Fruit fly (Drosophila melanogaster) whole organism, embryonic: ENCODE measurements around the gene MSAmiP.

Experiments
- Abd-B ChIP-seq: fragments of 200-800 bp; sonication (Bioruptor generic); optimal IDR thresholded peaks from 2 replicates; lab custom pipeline; 2018; ENCODE audit warnings: missing biosample characterization, mild to moderate bottlenecking, missing genetic modification characterization, moderate library complexity
- Awh ChIP-seq: fragments of 200-800 bp; sonication (Bioruptor generic); IDR thresholded peaks from 2 replicates; pipeline ENCODE4, ENCODE4 v1.3.6; 2022; ENCODE audit warnings: missing biosample characterization, missing genetic modification characterization
- BtbVII ChIP-seq: fragments of 200-800 bp; sonication (Bioruptor generic); optimal IDR thresholded peaks from 3 replicates; lab custom pipeline; 2017; ENCODE audit warnings: missing biosample characterization, mild to moderate bottlenecking, missing genetic modification characterization
- C15 ChIP-seq: fragments of 200-800 bp; sonication (Bioruptor generic); IDR thresholded peaks from 3 replicates; pipeline ENCODE4 v1.3.6; 2022; ENCODE audit warnings: missing biosample characterization, missing genetic modification characterization
- CG10267 ChIP-seq: fragments of 200-800 bp; sonication (Bioruptor generic); optimal IDR thresholded peaks from 2 replicates; lab custom pipeline; 2018; ENCODE audit warnings: missing biosample characterization, mild to moderate bottlenecking, missing genetic modification characterization, moderate library complexity
- CG10543 ChIP-seq: fragments of 200-800 bp; sonication (Bioruptor generic); optimal IDR thresholded peaks from 3 replicates; lab custom pipeline; 2017; ENCODE audit warnings: missing biosample characterization, mild to moderate bottlenecking, missing genetic modification characterization, moderate library complexity
- CG10959 ChIP-seq: fragments of 200-800 bp; sonication (Bioruptor generic); IDR thresholded peaks from 2 replicates; pipeline ENCODE4 v1.3.6; 2022; ENCODE audit warnings: missing biosample characterization, missing genetic modification characterization
- CG10979 ChIP-seq: fragments of 200-800 bp; sonication (Bioruptor generic); optimal IDR thresholded peaks from 2 replicates; lab custom pipeline; 2018; ENCODE audit warnings: missing biosample characterization, mild to moderate bottlenecking, missing genetic modification characterization, moderate library complexity
- CG13894 ChIP-seq: fragments of 200-800 bp; sonication (Bioruptor generic); optimal IDR thresholded peaks from 3 replicates; lab custom pipeline; 2018; ENCODE audit warnings: missing biosample characterization, mild to moderate bottlenecking, missing genetic modification characterization, moderate library complexity
- CG15696 ChIP-seq: fragments of 200-800 bp; sonication (Bioruptor generic); optimal IDR thresholded peaks from 2 replicates; lab custom pipeline; 2019; ENCODE audit warnings: missing biosample characterization, mild to moderate bottlenecking, missing genetic modification characterization, moderate library complexity
- CG1603 ChIP-seq: fragments of 200-800 bp; sonication (Bioruptor generic); optimal IDR thresholded peaks from 2 replicates; lab custom pipeline; 2019; ENCODE audit warnings: missing biosample characterization, mild to moderate bottlenecking, missing genetic modification characterization, moderate library complexity
- CG17829 ChIP-seq: fragments of 200-800 bp; optimal IDR thresholded peaks from 2 replicates; lab custom pipeline; 2019; ENCODE audit warnings: missing biosample characterization, mild to moderate bottlenecking, missing genetic modification characterization, moderate library complexity
- CG18262 ChIP-seq: fragments of 200-800 bp; optimal IDR thresholded peaks from 3 replicates; lab custom pipeline; 2019; ENCODE audit warnings: missing biosample characterization, mild to moderate bottlenecking, missing genetic modification characterization, moderate library complexity
- CG2120 ChIP-seq: fragments of 200-800 bp; sonication (Bioruptor generic); optimal IDR thresholded peaks from 3 replicates; lab custom pipeline; 2016; ENCODE audit warnings: missing biosample characterization, missing genetic modification characterization
- CG32772 ChIP-seq: fragments of 200-800 bp; sonication (Bioruptor generic); IDR thresholded peaks from 2 replicates; pipeline ENCODE4 v1.3.6; 2022; ENCODE audit warnings: missing biosample characterization, missing genetic modification characterization
- CG4404 ChIP-seq: fragments of 200-800 bp; sonication (Bioruptor generic); IDR thresholded peaks from 2 replicates; pipeline ENCODE4 v1.3.6; 2022; ENCODE audit warnings: missing biosample characterization, missing genetic modification characterization
- CG4707 ChIP-seq: fragments of 200-800 bp; sonication (Bioruptor generic); optimal IDR thresholded peaks from 2 replicates; lab custom pipeline; 2018; ENCODE audit warnings: missing biosample characterization, mild to moderate bottlenecking, missing genetic modification characterization, moderate library complexity
- CG4730 ChIP-seq: fragments of 200-800 bp; sonication (Bioruptor generic); IDR thresholded peaks from 2 replicates; pipeline ENCODE4 v1.3.6; 2022; ENCODE audit warnings: missing biosample characterization, missing genetic modification characterization
- CG6689 ChIP-seq: fragments of 200-800 bp; sonication (Bioruptor generic); IDR thresholded peaks from 2 replicates; pipeline ENCODE4 v1.3.6; 2022; ENCODE audit warnings: missing biosample characterization, missing genetic modification characterization
- CG6791 ChIP-seq: fragments of 200-800 bp; sonication (Bioruptor generic); IDR thresholded peaks from 3 replicates; pipeline ENCODE4 v1.3.6; 2022; ENCODE audit warnings: missing biosample characterization, missing genetic modification characterization; ENCODE audit not compliant: partially characterized antibody
- CG9727 ChIP-seq: fragments of 200-800 bp; sonication (Bioruptor generic); optimal IDR thresholded peaks from 3 replicates; lab custom pipeline; 2017; ENCODE audit warnings: missing biosample characterization, mild to moderate bottlenecking, missing genetic modification characterization
- Dbx ChIP-seq: fragments of 200-800 bp; sonication (Bioruptor generic); IDR thresholded peaks from 3 replicates; pipeline ENCODE4 v1.3.6; 2022; ENCODE audit warnings: missing biosample characterization, missing genetic modification characterization
- Deaf1 ChIP-seq: fragments of 200-800 bp; optimal IDR thresholded peaks from 3 replicates; lab custom pipeline; 2019; ENCODE audit warnings: missing biosample characterization, mild to moderate bottlenecking, missing genetic modification characterization, moderate library complexity
- Gug ChIP-seq: fragments of 200-800 bp; sonication (Bioruptor generic); IDR thresholded peaks from 4 replicates; pipeline ENCODE4 v1.3.6; 2022; ENCODE audit warnings: missing biosample characterization, missing genetic modification characterization
- Hmr ChIP-seq: fragments of 200-800 bp; sonication (Bioruptor generic); optimal IDR thresholded peaks from 3 replicates; lab custom pipeline; 2017; ENCODE audit warnings: mild to moderate bottlenecking, missing biosample characterization, missing genetic modification reagents, missing genetic modification characterization
- Med ChIP-seq: fragments of 200-800 bp; sonication (Bioruptor generic); peaks from one replicate; lab custom pipeline; 2016; ENCODE audit warnings: missing biosample characterization, missing genetic modification characterization, mild to moderate bottlenecking, inconsistent platforms, moderate library complexity
- Oli ChIP-seq: fragments of 200-800 bp; sonication (Bioruptor generic); optimal IDR thresholded peaks from 2 replicates; lab custom pipeline; 2018; ENCODE audit warnings: missing biosample characterization, mild to moderate bottlenecking, missing genetic modification characterization, moderate library complexity
- ara ChIP-seq: fragments of 200-800 bp; sonication (Bioruptor generic); IDR thresholded peaks from 2 replicates; pipeline ENCODE4 v1.3.6; 2022; ENCODE audit warnings: missing biosample characterization, missing genetic modification characterization
- btn ChIP-seq: fragments of 200-800 bp; sonication (Bioruptor generic); optimal IDR thresholded peaks from 2 replicates; lab custom pipeline; 2016; ENCODE audit warnings: missing biosample characterization, missing genetic modification characterization
- cad ChIP-seq: fragments of >200 bp; optimal IDR thresholded peaks from 2 replicates; lab custom pipeline; 2017; ENCODE audit warnings: missing biosample characterization, missing genetic modification characterization
- crol ChIP-seq: fragments of 200-800 bp; sonication (Bioruptor generic); IDR thresholded peaks from 2 replicates; pipeline ENCODE4 v1.3.6; 2022; ENCODE audit warnings: missing biosample characterization, missing genetic modification characterization
- da ChIP-seq: fragments of 200-800 bp; sonication (Bioruptor generic); optimal IDR thresholded peaks from 2 replicates; lab custom pipeline; 2016; ENCODE audit warnings: missing biosample characterization, missing genetic modification characterization
- dmrt11E ChIP-seq: fragments of 200-800 bp; sonication (Bioruptor generic); optimal IDR thresholded peaks from 3 replicates; lab custom pipeline; 2018; ENCODE audit warnings: missing biosample characterization, mild to moderate bottlenecking, missing genetic modification characterization, moderate library complexity
- eve ChIP-seq, 2 experiments: fragments of >200 bp; optimal IDR thresholded peaks; 2 replicates each; lab custom pipeline; 2017; ENCODE audit warnings: missing biosample characterization in 2 of 2, missing genetic modification characterization in 2 of 2
- fd96Cb ChIP-seq: fragments of 200-800 bp; sonication (Bioruptor generic); optimal IDR thresholded peaks from 2 replicates; lab custom pipeline; 2018; ENCODE audit warnings: missing biosample characterization, mild to moderate bottlenecking, missing genetic modification characterization, moderate library complexity
- nmo ChIP-seq: fragments of 200-800 bp; sonication (Bioruptor generic); optimal IDR thresholded peaks from 2 replicates; lab custom pipeline; 2018; ENCODE audit warnings: missing biosample characterization, mild to moderate bottlenecking, missing genetic modification characterization, moderate library complexity
- otp ChIP-seq: fragments of 200-800 bp; sonication (Bioruptor generic); IDR thresholded peaks from 3 replicates; pipeline ENCODE4, ENCODE4 v1.3.6; 2022; ENCODE audit warnings: missing biosample characterization, missing genetic modification characterization
- phol ChIP-seq: fragments of 200-800 bp; sonication (Bioruptor generic); optimal IDR thresholded peaks from 3 replicates; lab custom pipeline; 2018; ENCODE audit warnings: missing biosample characterization, mild to moderate bottlenecking, missing genetic modification characterization, moderate library complexity
- sens ChIP-seq: fragments of 200-800 bp; sonication (Bioruptor generic); peaks from one replicate; lab custom pipeline; 2016; ENCODE audit warnings: missing biosample characterization, missing genetic modification characterization
- sqz ChIP-seq: fragments of 200-800 bp; sonication (Bioruptor generic); optimal IDR thresholded peaks from 3 replicates; lab custom pipeline; 2018; ENCODE audit warnings: missing biosample characterization, mild to moderate bottlenecking, missing genetic modification characterization
- ttk ChIP-seq: fragments of 200-800 bp; sonication (Bioruptor generic); IDR thresholded peaks from 2 replicates; pipeline ENCODE4 v2.1.2; 2022; ENCODE audit warnings: missing biosample characterization, missing genetic modification characterization
- zf30C ChIP-seq: fragments of 200-800 bp; sonication (Bioruptor generic); optimal IDR thresholded peaks from 3 replicates; lab custom pipeline; 2018; ENCODE audit warnings: missing biosample characterization, mild to moderate bottlenecking, missing genetic modification characterization
- zfh1 ChIP-seq: fragments of 200-800 bp; sonication (Bioruptor generic); IDR thresholded peaks from 3 replicates; pipeline ENCODE4 v1.3.6; 2022; ENCODE audit warnings: missing biosample characterization, missing genetic modification characterization

MSAmiP gene

dm6 chr3R:16896193-16896592 lies at the start of gene MSAmiP:
Gene MSAmiP (minus strand): TSS chr3R:16896293.
- TF ChIP-seq cad (GFP tag; lab: Kevin White, UChicago), result peak; percentile 11
- TF ChIP-seq Hmr (GFP tag; lab: Kevin White, UChicago), result no peak
- no peak for TF ChIP-seq da (GFP tag; lab: Kevin White, UChicago)

DNA sequence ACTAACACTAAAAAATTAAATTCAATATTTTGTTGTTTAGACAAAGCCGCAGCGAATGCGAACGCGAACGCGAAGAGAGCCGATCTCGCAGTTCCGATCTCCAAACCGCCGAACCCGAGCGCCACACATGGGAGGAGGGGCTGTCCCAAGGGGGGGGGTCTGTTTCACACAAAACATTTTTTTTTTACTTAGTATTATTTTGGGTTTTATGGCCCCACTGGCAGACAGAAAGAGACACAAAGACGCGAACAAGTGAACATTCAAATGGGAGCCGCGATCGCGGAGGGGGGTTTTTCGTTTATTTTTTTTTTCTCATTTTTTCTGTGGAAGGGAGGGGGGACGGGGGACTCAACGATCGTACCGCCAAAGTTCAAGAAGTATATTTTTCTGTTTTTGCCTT lies 48.2 kb upstream of the MSAmiP start:
- TF ChIP-seq sqz (GFP tag; lab: Kevin White, UChicago) (peak; percentile 61), BtbVII (GFP tag; lab: Kevin White, UChicago) (no peak), CG32772 (peak; percentile 75), CG6791 (GFP tag; lab: Robert Waterston, UW) (no peak), Awh (no peak), crol (peak; percentile 89), Deaf1 (tag; lab: Kevin White, UChicago) (peak; percentile 88), C15 (GFP tag; lab: Robert Waterston, UW) (no peak), otp (GFP tag; lab: Robert Waterston, UW) (0 out of 3 replicates have a peak, but pooled peaks have one; percentile 18), Abd-B (GFP tag; lab: Kevin White, UChicago) (peak; percentile 85), ttk (GFP tag; lab: Robert Waterston, UW) (no peak), eve (GFP tag; optimal IDR thresholded peaks at IDR 0.05; lab: Kevin White, UChicago) (no peak), CG10543 (GFP tag; lab: Kevin White, UChicago) (peak; percentile 7), zfh1 (GFP tag; lab: Robert Waterston, UW) (no peak), CG13894 (tag; lab: Kevin White, UChicago) (no peak)

dm6 chr3R:16941285-16941684 lies 45.2 kb upstream of the MSAmiP start:
- TF ChIP-seq CG2120, result no peak
- TF ChIP-seq Dbx, result no peak
- TF ChIP-seq sens (GFP tag; lab: Kevin White, UChicago), result peak; percentile 75
- peak; percentile 38; the same call in 1 of the 2 replicates for TF ChIP-seq CG4404 (GFP tag; lab: Robert Waterston, UW)
- TF ChIP-seq Gug (GFP tag; lab: Robert Waterston, UW), result no peak
- peak; percentile 38 for TF ChIP-seq CG17829 (tag; lab: Kevin White, UChicago)
- peak; percentile 15 for TF ChIP-seq phol
- TF ChIP-seq CG4730, result 0 out of 2 replicates have a peak, but pooled peaks have one; percentile 10
- peak; percentile 59 for TF ChIP-seq dmrt11E
- peak; percentile 39 for TF ChIP-seq Abd-B (GFP tag; lab: Kevin White, UChicago)
- 0 out of 2 replicates have a peak, but pooled peaks have one; percentile 11 for TF ChIP-seq crol
- TF ChIP-seq CG10959 (GFP tag; lab: Robert Waterston, UW), result peak; percentile 35; the same call in 1 of the 2 replicates
- TF ChIP-seq CG4707 (GFP tag; lab: Kevin White, UChicago), result peak; percentile 6
- no peak for TF ChIP-seq Oli
- peak; percentile 17 for TF ChIP-seq CG10267 (tag; lab: Kevin White, UChicago)
- peak; percentile 23 for TF ChIP-seq nmo (GFP tag; lab: Kevin White, UChicago)
- no peak for TF ChIP-seq zf30C
- TF ChIP-seq fd96Cb (tag; lab: Kevin White, UChicago), result peak; percentile 19
- TF ChIP-seq CG6689 (GFP tag; lab: Robert Waterston, UW), result 0 out of 2 replicates have a peak, but pooled peaks have one; percentile 11
- peak; percentile 32 for TF ChIP-seq CG1603 (tag; lab: Kevin White, UChicago)
- peak; percentile 45; the same call in 1 of the 2 replicates for TF ChIP-seq ara (GFP tag; lab: Robert Waterston, UW)
- peak; percentile 5 for TF ChIP-seq CG9727 (GFP tag; lab: Kevin White, UChicago)
- TF ChIP-seq CG10979, result peak; percentile 41
- peak; percentile 44 for TF ChIP-seq CG18262 (tag; lab: Kevin White, UChicago)
- no peak for TF ChIP-seq Med (GFP tag; lab: Kevin White, UChicago)
- TF ChIP-seq btn (GFP tag; lab: Kevin White, UChicago), result no peak
- TF ChIP-seq CG15696 (tag; lab: Kevin White, UChicago), result peak; percentile 21
